Worm (Caenorhabditis elegans) whole organism, dauer: ENCODE results near the gene sdz-10.

Experiments used
- unc-62 ChIP-seq: sonication (generic microtip); optimal IDR thresholded peaks from 2 replicates; lab custom pipeline; 2017; ENCODE audit warnings: missing biosample characterization, missing genetic modification reagents, missing genetic modification characterization

Gene sdz-10

DNA sequence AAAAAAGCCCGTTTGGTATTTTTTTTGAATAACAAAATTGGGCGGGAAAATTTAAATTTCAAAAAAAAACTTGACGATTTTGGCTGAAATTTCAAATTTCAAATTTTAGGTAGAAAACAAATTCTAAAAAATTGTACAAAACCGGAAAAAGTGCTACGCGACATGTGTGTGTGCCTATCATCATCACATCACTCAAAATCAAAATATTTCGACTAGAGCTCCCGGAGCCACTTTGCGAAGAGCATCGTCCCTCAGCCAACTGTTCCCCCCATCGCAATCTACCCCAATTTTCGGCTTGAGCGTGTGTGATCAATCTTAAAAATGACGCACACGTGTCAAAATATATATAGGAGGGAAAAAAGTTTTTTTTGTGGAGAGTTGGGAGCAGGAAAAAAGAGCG lies 45.3 kb downstream of the sdz-10 start:
- no peak for TF ChIP-seq unc-62

- no peak for TF ChIP-seq unc-62
Observed at ce11 chrII:2725561-2725960, 46.5 kb downstream of the sdz-10 start, which contains the start of the genes T05A8.11 and nep-2. TSS of gene T05A8.11 (minus strand) at chrII:2725661. TSS of gene nep-2 (minus strand) at chrII:2725752.

DNA sequence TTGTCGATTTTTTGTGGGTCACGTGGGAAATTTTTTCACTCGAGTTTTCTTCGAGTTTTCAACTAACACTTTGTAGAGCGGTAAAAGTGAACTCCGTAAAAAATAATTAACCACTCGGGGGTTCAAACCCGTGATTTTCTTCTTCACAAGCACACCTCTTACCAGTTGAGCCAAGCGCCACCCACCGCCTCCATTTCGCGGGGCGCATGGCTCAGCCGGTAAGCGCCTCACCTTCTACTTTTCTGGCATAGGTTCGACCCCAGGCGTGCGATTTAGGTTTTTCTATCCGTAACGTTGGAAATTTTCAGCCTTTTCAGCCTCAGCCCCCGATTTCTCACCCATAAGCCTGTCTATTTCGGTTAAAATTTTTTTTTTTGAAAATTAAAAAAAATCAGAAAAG lies 50.1 kb downstream of the sdz-10 start:
- TF ChIP-seq unc-62, result no peak
